Fruit fly (Drosophila melanogaster) whole organism, embryonic: Measurements from ENCODE around the gene CG33286.

Experiments used
- Aef1 ChIP-seq: fragments of 200-800 bp; sonication (Bioruptor generic); IDR thresholded peaks from 3 replicates; pipeline ENCODE4 v1.3.6; 2022; ENCODE audit warnings: missing biosample characterization, missing genetic modification characterization
- CG10209 ChIP-seq: fragments of 200-800 bp; sonication (Bioruptor generic); optimal IDR thresholded peaks from 3 replicates; lab custom pipeline; 2017; ENCODE audit warnings: missing biosample characterization, mild to moderate bottlenecking, missing genetic modification characterization, missing genetic modification reagents
- CG10431 ChIP-seq: fragments of 200-800 bp; sonication (Bioruptor generic); optimal IDR thresholded peaks from 3 replicates; lab custom pipeline; 2018; ENCODE audit warnings: missing biosample characterization, mild to moderate bottlenecking, missing genetic modification characterization
- CG11398 ChIP-seq: fragments of 200-800 bp; sonication (Bioruptor generic); optimal IDR thresholded peaks from 2 replicates; lab custom pipeline; 2016; ENCODE audit warnings: missing biosample characterization, missing genetic modification characterization
- CG11723 ChIP-seq: fragments of 200-800 bp; sonication (Bioruptor generic); optimal IDR thresholded peaks from 2 replicates; lab custom pipeline; 2017; ENCODE audit warnings: missing biosample characterization, mild to moderate bottlenecking, missing genetic modification characterization
- CG12104 ChIP-seq: fragments of 200-800 bp; sonication (Bioruptor generic); optimal IDR thresholded peaks from 3 replicates; lab custom pipeline; 2016; ENCODE audit warnings: missing biosample characterization, missing genetic modification characterization
- CG12219 ChIP-seq: fragments of 200-800 bp; sonication (Bioruptor generic); optimal IDR thresholded peaks from 3 replicates; lab custom pipeline; 2018; ENCODE audit warnings: missing biosample characterization, mild to moderate bottlenecking, missing genetic modification characterization
- CG12391 ChIP-seq: fragments of 200-800 bp; sonication (Bioruptor generic); optimal IDR thresholded peaks from 3 replicates; lab custom pipeline; 2018; ENCODE audit warnings: missing biosample characterization, mild to moderate bottlenecking, missing genetic modification characterization, moderate library complexity
- CG14667 ChIP-seq: fragments of 200-800 bp; sonication (Bioruptor generic); IDR thresholded peaks from 2 replicates; pipeline ENCODE4 v1.3.6; 2022; ENCODE audit warnings: missing biosample characterization, missing genetic modification characterization
- CG15696 ChIP-seq: fragments of 200-800 bp; sonication (Bioruptor generic); optimal IDR thresholded peaks from 2 replicates; lab custom pipeline; 2019; ENCODE audit warnings: missing biosample characterization, mild to moderate bottlenecking, missing genetic modification characterization, moderate library complexity
- CG1603 ChIP-seq: fragments of 200-800 bp; sonication (Bioruptor generic); optimal IDR thresholded peaks from 2 replicates; lab custom pipeline; 2019; ENCODE audit warnings: missing biosample characterization, mild to moderate bottlenecking, missing genetic modification characterization, moderate library complexity
- CG16813 ChIP-seq: fragments of 200-800 bp; sonication (Bioruptor generic); IDR thresholded peaks from 3 replicates; pipeline ENCODE4 v1.3.6; 2022; ENCODE audit warnings: missing biosample characterization, missing genetic modification characterization; ENCODE audit not compliant: partially characterized antibody
- CG17568 ChIP-seq: fragments of 200-800 bp; sonication (Bioruptor generic); optimal IDR thresholded peaks from 2 replicates; lab custom pipeline; 2018; ENCODE audit warnings: missing biosample characterization, mild to moderate bottlenecking, missing genetic modification characterization, moderate library complexity
- CG1792 ChIP-seq: fragments of 200-800 bp; sonication (Bioruptor generic); optimal IDR thresholded peaks from 2 replicates; lab custom pipeline; 2016; ENCODE audit warnings: missing biosample characterization, missing genetic modification characterization
- CG32772 ChIP-seq: fragments of 200-800 bp; sonication (Bioruptor generic); IDR thresholded peaks from 2 replicates; pipeline ENCODE4 v1.3.6; 2022; ENCODE audit warnings: missing biosample characterization, missing genetic modification characterization
- CG33213 ChIP-seq: fragments of 200-800 bp; sonication (Bioruptor generic); optimal IDR thresholded peaks from 3 replicates; lab custom pipeline; 2016; ENCODE audit warnings: missing biosample characterization, missing genetic modification characterization
- CG3407 ChIP-seq: fragments of 200-800 bp; sonication (Bioruptor generic); optimal IDR thresholded peaks from 2 replicates; lab custom pipeline; 2018; ENCODE audit warnings: missing biosample characterization, mild to moderate bottlenecking, missing genetic modification characterization
- CG4328 ChIP-seq: fragments of 200-800 bp; sonication (Bioruptor generic); optimal IDR thresholded peaks from 3 replicates; lab custom pipeline; 2017; ENCODE audit warnings: missing biosample characterization, missing genetic modification reagents, missing genetic modification characterization
- CG43689 ChIP-seq: fragments of 200-800 bp; sonication (Bioruptor generic); IDR thresholded peaks from 2 replicates; pipeline ENCODE4 v1.3.6; 2022; ENCODE audit warnings: missing biosample characterization, missing genetic modification characterization
- CG4707 ChIP-seq: fragments of 200-800 bp; sonication (Bioruptor generic); optimal IDR thresholded peaks from 2 replicates; lab custom pipeline; 2018; ENCODE audit warnings: missing biosample characterization, mild to moderate bottlenecking, missing genetic modification characterization, moderate library complexity
- CG6813 ChIP-seq: fragments of 200-800 bp; sonication (Bioruptor generic); optimal IDR thresholded peaks from 2 replicates; lab custom pipeline; 2017; ENCODE audit warnings: missing biosample characterization, missing genetic modification characterization, mild to moderate bottlenecking, moderate library complexity, missing genetic modification reagents
- CG8290 ChIP-seq, 3 experiments: fragments of 200-800 bp; sonication (Bioruptor generic); optimal IDR thresholded peaks; 2 replicates each; lab custom pipeline; 2016 to 2019; ENCODE audit warnings: missing biosample characterization in 3 of 3, missing genetic modification characterization in 3 of 3, mild to moderate bottlenecking in 2 of 3, moderate library complexity in 1 of 3
- CG9797 ChIP-seq: fragments of 200-800 bp; sonication (Bioruptor generic); optimal IDR thresholded peaks from 3 replicates; lab custom pipeline; 2018; ENCODE audit warnings: missing biosample characterization, mild to moderate bottlenecking, missing genetic modification characterization
- Doc3 ChIP-seq: fragments of 200-800 bp; sonication (Bioruptor generic); IDR thresholded peaks from 3 replicates; pipeline ENCODE4 v1.3.6; 2022; ENCODE audit warnings: missing biosample characterization, missing genetic modification characterization; ENCODE audit not compliant: partially characterized antibody
- Fer3 ChIP-seq: fragments of 200-800 bp; sonication (Bioruptor generic); optimal IDR thresholded peaks from 2 replicates; lab custom pipeline; 2018; ENCODE audit warnings: missing biosample characterization, mild to moderate bottlenecking, missing genetic modification characterization, moderate library complexity
- Hmr ChIP-seq: fragments of 200-800 bp; sonication (Bioruptor generic); optimal IDR thresholded peaks from 3 replicates; lab custom pipeline; 2017; ENCODE audit warnings: mild to moderate bottlenecking, missing biosample characterization, missing genetic modification reagents, missing genetic modification characterization
- MBD-R2 ChIP-seq: fragments of 200-800 bp; sonication (Bioruptor generic); IDR thresholded peaks from 2 replicates; pipeline ENCODE4 v1.3.6; 2022; ENCODE audit warnings: missing biosample characterization, missing genetic modification characterization
- MTF-1 ChIP-seq: fragments of 200-800 bp; sonication (Bioruptor generic); optimal IDR thresholded peaks from 2 replicates; lab custom pipeline; 2018; ENCODE audit warnings: missing biosample characterization, mild to moderate bottlenecking, missing genetic modification characterization, borderline replicate concordance
- Sox100B ChIP-seq: fragments of 200-800 bp; sonication (Bioruptor generic); optimal IDR thresholded peaks from 3 replicates; lab custom pipeline; 2018; ENCODE audit warnings: missing biosample characterization, mild to moderate bottlenecking, missing genetic modification characterization
- Spps ChIP-seq: fragments of 200-800 bp; sonication (Bioruptor generic); optimal IDR thresholded peaks from 2 replicates; lab custom pipeline; 2018; ENCODE audit warnings: missing biosample characterization, mild to moderate bottlenecking, missing genetic modification characterization
- Xrp1 ChIP-seq: fragments of 200-800 bp; sonication (Bioruptor generic); IDR thresholded peaks from 2 replicates; pipeline ENCODE4 v1.3.6; 2022; ENCODE audit warnings: missing biosample characterization, missing genetic modification characterization
- bsh ChIP-seq, 2 experiments: fragments of 200-800 bp; sonication (Bioruptor generic); optimal IDR thresholded peaks; 2 replicates each; lab custom pipeline; 2017 to 2018; ENCODE audit warnings: mild to moderate bottlenecking in 2 of 2, missing biosample characterization in 2 of 2, missing genetic modification characterization in 2 of 2, moderate library complexity in 1 of 2
- ci ChIP-seq: fragments of 200-800 bp; sonication (Bioruptor generic); IDR thresholded peaks from 3 replicates; pipeline ENCODE4 v1.3.6; 2022; ENCODE audit warnings: missing biosample characterization, missing genetic modification characterization
- dmrt11E ChIP-seq: fragments of 200-800 bp; sonication (Bioruptor generic); optimal IDR thresholded peaks from 3 replicates; lab custom pipeline; 2018; ENCODE audit warnings: missing biosample characterization, mild to moderate bottlenecking, missing genetic modification characterization, moderate library complexity
- eve ChIP-seq, 2 experiments: fragments of >200 bp; optimal IDR thresholded peaks; 2 replicates each; lab custom pipeline; 2017; ENCODE audit warnings: missing biosample characterization in 2 of 2, missing genetic modification characterization in 2 of 2
- lab ChIP-seq: fragments of 200-800 bp; sonication (Bioruptor generic); optimal IDR thresholded peaks from 3 replicates; lab custom pipeline; 2017; ENCODE audit warnings: missing biosample characterization, missing genetic modification characterization, mild to moderate bottlenecking, moderate library complexity, missing genetic modification reagents
- lola ChIP-seq, 3 experiments: fragments of >200 bp in 2 of 3; fragments of 200-800 bp in 1 of 3; sonication (Bioruptor generic) in 1 of 3; optimal IDR thresholded peaks; 2 replicates each; lab custom pipeline; 2017 to 2019; ENCODE audit warnings: missing biosample characterization in 3 of 3, missing genetic modification characterization in 3 of 3, mild to moderate bottlenecking in 1 of 3, moderate library complexity in 1 of 3
- nom ChIP-seq: fragments of 200-800 bp; sonication (Bioruptor generic); optimal IDR thresholded peaks from 2 replicates; lab custom pipeline; 2017; ENCODE audit warnings: missing biosample characterization, missing genetic modification characterization, mild to moderate bottlenecking, moderate library complexity, missing genetic modification reagents
- odd ChIP-seq: fragments of 200-800 bp; sonication (Bioruptor generic); optimal IDR thresholded peaks from 2 replicates; lab custom pipeline; 2017; ENCODE audit warnings: missing biosample characterization, mild to moderate bottlenecking, missing genetic modification characterization
- org-1 ChIP-seq: fragments of 200-800 bp; sonication (Bioruptor generic); optimal IDR thresholded peaks from 2 replicates; lab custom pipeline; 2017; ENCODE audit warnings: missing biosample characterization, missing genetic modification characterization
- otp ChIP-seq: fragments of 200-800 bp; sonication (Bioruptor generic); IDR thresholded peaks from 3 replicates; pipeline ENCODE4, ENCODE4 v1.3.6; 2022; ENCODE audit warnings: missing biosample characterization, missing genetic modification characterization
- sens ChIP-seq: fragments of 200-800 bp; sonication (Bioruptor generic); peaks from one replicate; lab custom pipeline; 2016; ENCODE audit warnings: missing biosample characterization, missing genetic modification characterization
- slou ChIP-seq: fragments of 200-800 bp; sonication (Bioruptor generic); optimal IDR thresholded peaks from 3 replicates; lab custom pipeline; 2016; ENCODE audit warnings: missing biosample characterization, missing genetic modification characterization
- sob ChIP-seq: fragments of 200-800 bp; sonication (Bioruptor generic); IDR thresholded peaks from 2 replicates; pipeline ENCODE4 v1.3.6; 2022; ENCODE audit warnings: missing biosample characterization, missing genetic modification characterization
- wor ChIP-seq: fragments of 200-800 bp; sonication (Bioruptor generic); IDR thresholded peaks from 2 replicates; pipeline ENCODE4 v1.3.6; 2022; ENCODE audit warnings: missing biosample characterization, missing genetic modification characterization

CG33286 gene

dm6 chr3L:20961286-20961685 is 13.2 kb downstream of the CG33286 start, which contains the start of gene CG11037:
Gene CG11037, minus strand, starts transcription at chr3L:20961386.
- no peak for TF ChIP-seq nom (GFP tag; lab: Kevin White, UChicago)

- TF ChIP-seq CG32772 (GFP tag; lab: Robert Waterston, UW) (no peak), CG12391 (tag; lab: Kevin White, UChicago) (no peak), lola (GFP tag; optimal IDR thresholded peaks at IDR 0.05; lab: Kevin White, UChicago) (no peak), CG1792 (GFP tag; lab: Kevin White, UChicago) (no peak), CG12219 (GFP tag; lab: Kevin White, UChicago) (no peak), CG11723 (GFP tag; lab: Kevin White, UChicago) (no peak), CG6813 (GFP tag; lab: Kevin White, UChicago) (no peak), wor (GFP tag; lab: Robert Waterston, UW) (no peak)
Observed at dm6 chr3L:20956650-20957049, 17.9 kb downstream of the CG33286 start, which contains the start of the genes Sems and CG10588. Gene Sems, minus strand, starts transcription at chr3L:20956750. Gene CG10588, plus strand, starts transcription at chr3L:20956934.

DNA sequence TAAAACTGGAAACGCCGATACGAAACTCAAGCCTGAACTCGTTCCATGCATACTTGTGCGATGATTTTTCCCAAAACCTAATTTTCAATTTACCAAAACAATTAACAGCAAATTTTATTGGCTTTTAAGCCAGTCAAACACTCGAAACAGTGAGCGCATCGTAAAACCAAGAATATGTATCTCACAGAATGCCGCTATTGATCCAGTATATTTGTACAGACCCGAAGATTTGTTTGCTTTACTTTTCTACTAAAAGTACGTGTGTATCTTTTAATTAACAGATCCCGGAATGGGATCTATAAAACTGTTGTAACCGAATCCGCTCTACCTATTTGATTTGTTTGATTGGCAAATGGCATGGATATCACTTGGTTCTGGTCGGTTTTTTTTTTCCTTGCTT is 20.4 kb downstream of the CG33286 start:
- TF ChIP-seq otp (peak; percentile 64; the same call in 1 of the 3 replicates), CG10209 (GFP tag; lab: Kevin White, UChicago) (peak; percentile 37), CG4328 (peak; percentile 1), CG8290 (GFP tag; optimal IDR thresholded peaks at IDR 0.05; lab: Kevin White, UChicago) (no peak), CG8290 (tag; optimal IDR thresholded peaks at IDR 0.05; lab: Kevin White, UChicago) (peak in 1 of 2 experiments; percentile 12), CG9797 (GFP tag; lab: Kevin White, UChicago) (no peak), Xrp1 (GFP tag; lab: Robert Waterston, UW) (peak; percentile 48; the same call in 1 of the 2 replicates), Hmr (GFP tag; lab: Kevin White, UChicago) (peak; percentile 9), CG16813 (GFP tag; lab: Robert Waterston, UW) (no peak), Sox100B (GFP tag; lab: Kevin White, UChicago) (peak; percentile 32), CG12104 (GFP tag; lab: Kevin White, UChicago) (peak; percentile 17), CG1603 (peak; percentile 39), CG4707 (GFP tag; lab: Kevin White, UChicago) (peak; percentile 48), MTF-1 (peak; percentile 58), lab (GFP tag; lab: Kevin White, UChicago) (peak; percentile 53), bsh (GFP tag; optimal IDR thresholded peaks at IDR 0.05; lab: Kevin White, UChicago) (peak in 1 of 2 experiments; percentile 36), CG15696 (tag; lab: Kevin White, UChicago) (peak; percentile 61), sob (GFP tag; lab: Robert Waterston, UW) (no peak), CG33213 (GFP tag; lab: Kevin White, UChicago) (peak; percentile 8), odd (GFP tag; lab: Kevin White, UChicago) (peak; percentile 56), sens (GFP tag; lab: Kevin White, UChicago) (peak; percentile 85), eve (GFP tag; optimal IDR thresholded peaks at IDR 0.05; lab: Kevin White, UChicago) (peak in 1 of 2 experiments; percentile 1), Fer3 (tag; lab: Kevin White, UChicago) (peak; percentile 19), CG3407 (peak; percentile 31), Doc3 (GFP tag; lab: Robert Waterston, UW) (no peak), org-1 (GFP tag; lab: Kevin White, UChicago) (peak; percentile 8), ci (GFP tag; lab: Robert Waterston, UW) (0 out of 3 replicates have a peak, but pooled peaks have one; percentile 33), CG11398 (GFP tag; lab: Kevin White, UChicago) (peak; percentile 6), CG14667 (GFP tag; lab: Robert Waterston, UW) (no peak), Spps (peak; percentile 13), MBD-R2 (no peak), Aef1 (GFP tag; lab: Robert Waterston, UW) (no peak), CG10431 (peak; percentile 36), slou (no peak), CG17568 (peak; percentile 36), CG43689 (GFP tag; lab: Robert Waterston, UW) (no peak), dmrt11E (tag; lab: Kevin White, UChicago) (peak; percentile 34)
